Fruit fly (Drosophila melanogaster): ENCODE data around the gene bru2.
A peak's percentile ranks its signal among the peaks of the same experiment; 100 is the strongest.

The bru2 gene

DNA sequence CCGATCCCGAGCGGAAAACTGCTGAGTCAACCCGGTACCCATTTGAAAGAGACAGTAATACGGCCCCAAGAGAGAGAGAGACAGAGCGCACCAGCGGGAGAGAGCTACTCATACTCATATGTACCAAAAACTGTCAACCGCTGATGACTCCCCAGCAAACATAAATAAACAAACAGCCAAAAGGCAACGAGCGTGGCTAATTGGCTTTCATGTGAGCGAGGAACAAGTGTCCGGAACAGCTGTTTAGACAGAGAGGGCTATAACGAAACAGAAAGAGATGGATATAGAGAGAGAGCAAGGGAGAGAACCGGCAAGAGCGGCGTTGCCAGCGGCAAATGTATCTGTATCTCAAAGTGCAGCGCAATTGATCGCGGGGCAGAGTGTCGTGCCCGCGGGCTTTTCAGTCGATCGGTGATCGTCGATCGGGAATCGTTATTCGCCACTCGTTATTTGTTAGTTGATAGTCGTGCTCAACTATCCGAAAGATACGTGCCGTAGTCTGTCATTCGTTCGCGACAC lies 22.0 kb downstream of the bru2 start (continued):
- peak; percentile 57 for TF ChIP-seq caup (GFP tag; optimal IDR thresholded peaks at IDR 0.05; ENCODE audit: severe bottlenecking)
- TF ChIP-seq ttk (GFP tag; IDR thresholded peaks at IDR 0.05): no peak
- no peak for TF ChIP-seq bab2 (GFP tag; optimal IDR thresholded peaks at IDR 0.05)
- no peak for TF ChIP-seq CG3838 (GFP tag; optimal IDR thresholded peaks at IDR 0.05)
- peak; percentile 48 for TF ChIP-seq sd (tag; optimal IDR thresholded peaks at IDR 0.05)
- no peak for TF ChIP-seq CG8290 (GFP tag; optimal IDR thresholded peaks at IDR 0.05)
- peak; percentile 31 to 42 for TF ChIP-seq CG8290 (tag; optimal IDR thresholded peaks at IDR 0.05)
- peak; percentile 42; the same call in 1 of the 3 replicates for TF ChIP-seq ci (GFP tag; IDR thresholded peaks at IDR 0.05)
- no peak for TF ChIP-seq lola (GFP tag; optimal IDR thresholded peaks at IDR 0.05)
- TF ChIP-seq NK7.1 (GFP tag; optimal IDR thresholded peaks at IDR 0.05): no peak
- peak; percentile 86 for TF ChIP-seq kni (GFP tag; optimal IDR thresholded peaks at IDR 0.05)
- TF ChIP-seq CG9609 (GFP tag; optimal IDR thresholded peaks at IDR 0.05): no peak
- no peak for TF ChIP-seq nerfin-2 (GFP tag; IDR thresholded peaks at IDR 0.05; ENCODE audit: partially characterized antibody)
- peak in 1 of 2 experiments; percentile 35 for TF ChIP-seq Eip74EF (GFP tag; optimal IDR thresholded peaks at IDR 0.05)
- no peak for TF ChIP-seq CG4854 (GFP tag; optimal IDR thresholded peaks at IDR 0.05)

DNA sequence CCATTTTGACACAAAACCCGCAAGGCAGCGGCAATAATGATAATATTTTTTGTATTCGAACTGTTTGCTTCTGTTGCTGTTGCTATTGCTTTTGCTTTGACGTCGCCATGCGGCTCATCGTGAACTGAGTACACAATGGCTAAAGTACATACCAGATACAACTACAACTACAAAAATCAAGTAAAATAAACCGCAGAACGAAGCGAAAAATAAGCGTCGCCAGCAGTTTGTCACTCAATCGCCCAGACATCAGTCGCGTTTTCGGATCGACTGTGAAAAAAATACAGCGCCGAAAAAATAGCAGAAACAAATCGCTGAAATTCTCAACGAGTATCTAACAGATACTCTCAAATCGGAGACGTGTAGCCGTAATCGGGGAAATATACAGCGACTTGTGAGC lies 25.6 kb downstream of the bru2 start:
- TF ChIP-seq crp (GFP tag; optimal IDR thresholded peaks at IDR 0.05) (no peak), Opbp (GFP tag; IDR thresholded peaks at IDR 0.05; ENCODE audit: partially characterized antibody) (no peak), da (GFP tag; optimal IDR thresholded peaks at IDR 0.05) (no peak), ewg (GFP tag; optimal IDR thresholded peaks at IDR 0.05) (no peak), yki (optimal IDR thresholded peaks at IDR 0.05) (no peak), Mrtf (GFP tag; IDR thresholded peaks at IDR 0.05) (no peak), trem (tag; optimal IDR thresholded peaks at IDR 0.05) (no peak), CG3281 (GFP tag; optimal IDR thresholded peaks at IDR 0.05) (peak; percentile 37), prd (optimal IDR thresholded peaks at IDR 0.05) (no peak), prd (GFP tag; IDR thresholded peaks at IDR 0.05) (no peak), Bgb (GFP tag; IDR thresholded peaks at IDR 0.05; ENCODE audit: partially characterized antibody) (no peak), gem (tag; optimal IDR thresholded peaks at IDR 0.05) (peak; percentile 29), CG17385 (GFP tag; optimal IDR thresholded peaks at IDR 0.05) (peak; percentile 17), zen2 (GFP tag; IDR thresholded peaks at IDR 0.05; ENCODE audit: partially characterized antibody) (no peak), Abd-B (GFP tag; optimal IDR thresholded peaks at IDR 0.05) (no peak), seq (GFP tag; IDR thresholded peaks at IDR 0.05) (peak; percentile 75), dmrt11E (tag; optimal IDR thresholded peaks at IDR 0.05) (no peak), CG7745 (tag; optimal IDR thresholded peaks at IDR 0.05) (no peak), fu2 (GFP tag; optimal IDR thresholded peaks at IDR 0.05) (no peak), CG3995 (GFP tag; optimal IDR thresholded peaks at IDR 0.05) (peak; percentile 7), Hr39 (optimal IDR thresholded peaks at IDR 0.05) (no peak), CG7987 (GFP tag; optimal IDR thresholded peaks at IDR 0.05) (peak; percentile 58), Blimp-1 (GFP tag; optimal IDR thresholded peaks at IDR 0.05) (no peak), H2.0 (GFP tag; IDR thresholded peaks at IDR 0.05) (no peak; the same call in 1 of the 2 replicates), klu (GFP tag; IDR thresholded peaks at IDR 0.05) (0 out of 2 replicates have a peak, but pooled peaks have one; percentile 11), pum (GFP tag; optimal IDR thresholded peaks at IDR 0.05) (no peak), CG4820 (GFP tag; optimal IDR thresholded peaks at IDR 0.05) (no peak), Dref (GFP tag; IDR thresholded peaks at IDR 0.05) (no peak), MTF-1 (GFP tag; optimal IDR thresholded peaks at IDR 0.05; ENCODE audit: borderline replicate concordance) (peak; percentile 14), B-H1 (GFP tag; IDR thresholded peaks at IDR 0.05) (no peak; the same call in 2 of the 3 replicates), Ravus (GFP tag; IDR thresholded peaks at IDR 0.05) (no peak; the same call in 1 of the 2 replicates), esg (GFP tag; conservative IDR thresholded peaks at IDR 0.05) (no peak), CG18619 (GFP tag; optimal IDR thresholded peaks at IDR 0.05) (no peak), run (tag; optimal IDR thresholded peaks at IDR 0.05) (no peak), Lpt (GFP tag; optimal IDR thresholded peaks at IDR 0.05) (no peak), CG4360 (GFP tag; IDR thresholded peaks at IDR 0.05) (no peak)

Measured in whole organism, embryonic.